Fruit fly (Drosophila melanogaster) whole organism, embryonic: ENCODE results near the gene CG5639.

Source experiments
- CG12659 ChIP-seq: fragments of 200-800 bp; sonication (Bioruptor generic); optimal IDR thresholded peaks from 3 replicates; lab custom pipeline; 2017; ENCODE audit warnings: mild to moderate bottlenecking, missing biosample characterization, missing genetic modification reagents, missing genetic modification characterization
- CG13624 ChIP-seq: fragments of 200-800 bp; sonication (Bioruptor generic); optimal IDR thresholded peaks from 2 replicates; lab custom pipeline; 2016; ENCODE audit warnings: missing biosample characterization, missing genetic modification characterization
- CG17186 ChIP-seq: fragments of 200-800 bp; sonication (Bioruptor generic); optimal IDR thresholded peaks from 3 replicates; lab custom pipeline; 2017; ENCODE audit warnings: missing biosample characterization, missing genetic modification reagents, missing genetic modification characterization
- CG17359 ChIP-seq: fragments of 200-800 bp; sonication (Bioruptor generic); optimal IDR thresholded peaks from 3 replicates; lab custom pipeline; 2018; ENCODE audit warnings: missing biosample characterization, mild to moderate bottlenecking, missing genetic modification characterization, moderate library complexity
- CG32532 ChIP-seq: fragments of 200-800 bp; sonication (Bioruptor generic); IDR thresholded peaks from 2 replicates; pipeline ENCODE4 v1.3.6; 2022; ENCODE audit warnings: missing biosample characterization, missing genetic modification characterization
- CG32772 ChIP-seq: fragments of 200-800 bp; sonication (Bioruptor generic); IDR thresholded peaks from 2 replicates; pipeline ENCODE4 v1.3.6; 2022; ENCODE audit warnings: missing biosample characterization, missing genetic modification characterization
- CG34224 ChIP-seq: fragments of 200-800 bp; sonication (Bioruptor generic); IDR thresholded peaks from 3 replicates; pipeline ENCODE4 v1.3.6; 2022; ENCODE audit warnings: missing biosample characterization, missing genetic modification characterization; ENCODE audit not compliant: partially characterized antibody
- CG4424 ChIP-seq: fragments of 200-800 bp; sonication (Bioruptor generic); optimal IDR thresholded peaks from 3 replicates; lab custom pipeline; 2016; ENCODE audit warnings: missing biosample characterization, missing genetic modification characterization
- CG4707 ChIP-seq: fragments of 200-800 bp; sonication (Bioruptor generic); optimal IDR thresholded peaks from 2 replicates; lab custom pipeline; 2018; ENCODE audit warnings: missing biosample characterization, mild to moderate bottlenecking, missing genetic modification characterization, moderate library complexity
- CG6272 ChIP-seq: fragments of 200-800 bp; sonication (Bioruptor generic); IDR thresholded peaks from 2 replicates; pipeline ENCODE4 v1.3.6; 2022; ENCODE audit warnings: missing biosample characterization, missing genetic modification characterization
- CG6654 ChIP-seq: fragments of 200-800 bp; sonication (Bioruptor generic); optimal IDR thresholded peaks from 2 replicates; lab custom pipeline; 2017; ENCODE audit warnings: missing biosample characterization, mild to moderate bottlenecking, missing genetic modification characterization
- CG6854 ChIP-seq: fragments of 200-800 bp; sonication (Bioruptor generic); optimal IDR thresholded peaks from 3 replicates; lab custom pipeline; 2017; ENCODE audit warnings: missing biosample characterization, mild to moderate bottlenecking, missing genetic modification characterization
- CG7372 ChIP-seq: fragments of 200-800 bp; sonication (Bioruptor generic); IDR thresholded peaks from 2 replicates; pipeline ENCODE4 v1.3.6; 2022; ENCODE audit warnings: missing biosample characterization, missing genetic modification characterization
- CG9727 ChIP-seq: fragments of 200-800 bp; sonication (Bioruptor generic); optimal IDR thresholded peaks from 3 replicates; lab custom pipeline; 2017; ENCODE audit warnings: missing biosample characterization, mild to moderate bottlenecking, missing genetic modification characterization
- CG9817 ChIP-seq: fragments of 200-800 bp; sonication (Bioruptor generic); optimal IDR thresholded peaks from 2 replicates; lab custom pipeline; 2018; ENCODE audit warnings: missing biosample characterization, mild to moderate bottlenecking, missing genetic modification characterization, moderate library complexity
- CTCF ChIP-seq: fragments of 200-800 bp; sonication (Bioruptor generic); optimal IDR thresholded peaks from 2 replicates; lab custom pipeline; 2017; ENCODE audit warnings: missing biosample characterization, mild to moderate bottlenecking, missing genetic modification characterization, moderate library complexity
- Camta ChIP-seq: fragments of 200-800 bp; sonication (Bioruptor generic); optimal IDR thresholded peaks from 2 replicates; lab custom pipeline; 2016; ENCODE audit warnings: missing biosample characterization, missing genetic modification characterization
- Drgx ChIP-seq: fragments of 200-800 bp; sonication (Bioruptor generic); IDR thresholded peaks from 2 replicates; pipeline ENCODE4 v1.3.6; 2022; ENCODE audit warnings: missing biosample characterization, missing genetic modification characterization
- Fer1 ChIP-seq: fragments of 200-800 bp; sonication (Bioruptor generic); optimal IDR thresholded peaks from 2 replicates; lab custom pipeline; 2017; ENCODE audit warnings: missing biosample characterization, mild to moderate bottlenecking, missing genetic modification characterization
- Gug ChIP-seq: fragments of 200-800 bp; sonication (Bioruptor generic); IDR thresholded peaks from 4 replicates; pipeline ENCODE4 v1.3.6; 2022; ENCODE audit warnings: missing biosample characterization, missing genetic modification characterization
- H15 ChIP-seq: fragments of 200-800 bp; sonication (Bioruptor generic); IDR thresholded peaks from 3 replicates; pipeline ENCODE4 v1.3.6; 2022; ENCODE audit warnings: missing biosample characterization, missing genetic modification characterization
- HHEX ChIP-seq: fragments of 200-800 bp; sonication (Bioruptor generic); optimal IDR thresholded peaks from 3 replicates; lab custom pipeline; 2017; ENCODE audit warnings: missing biosample characterization, mild to moderate bottlenecking, missing genetic modification characterization, missing genetic modification reagents
- HLHmδ ChIP-seq: fragments of 200-800 bp; sonication (Bioruptor generic); optimal IDR thresholded peaks from 2 replicates; lab custom pipeline; 2018; ENCODE audit warnings: missing biosample characterization, mild to moderate bottlenecking, missing genetic modification characterization, moderate library complexity
- Hr39 ChIP-seq: fragments of >200 bp; optimal IDR thresholded peaks from 2 replicates; lab custom pipeline; 2017
- Kr ChIP-seq: fragments of 200-800 bp; sonication (Bioruptor generic); optimal IDR thresholded peaks from 2 replicates; lab custom pipeline; 2017; ENCODE audit warnings: missing biosample characterization, mild to moderate bottlenecking, missing genetic modification characterization
- Max ChIP-seq: fragments of 200-800 bp; sonication (Bioruptor generic); optimal IDR thresholded peaks from 2 replicates; lab custom pipeline; 2016; ENCODE audit warnings: missing biosample characterization, mild to moderate bottlenecking, missing genetic modification characterization
- Meics ChIP-seq: fragments of 200-800 bp; sonication (Bioruptor generic); optimal IDR thresholded peaks from 2 replicates; lab custom pipeline; 2017; ENCODE audit warnings: missing biosample characterization, mild to moderate bottlenecking, missing genetic modification characterization
- Mrtf ChIP-seq: fragments of 200-800 bp; sonication (Bioruptor generic); IDR thresholded peaks from 3 replicates; pipeline ENCODE4 v1.3.6; 2022; ENCODE audit warnings: missing biosample characterization, missing genetic modification characterization
- Nf-YA ChIP-seq: fragments of 200-800 bp; sonication (Bioruptor generic); IDR thresholded peaks from 2 replicates; pipeline ENCODE4 v1.3.6; 2022; ENCODE audit warnings: missing biosample characterization, missing genetic modification characterization
- Oaz ChIP-seq: fragments of 200-800 bp; sonication (Bioruptor generic); IDR thresholded peaks from 2 replicates; pipeline ENCODE4 v1.3.6; 2022; ENCODE audit warnings: missing biosample characterization, missing genetic modification characterization
- Oli ChIP-seq: fragments of 200-800 bp; sonication (Bioruptor generic); optimal IDR thresholded peaks from 2 replicates; lab custom pipeline; 2018; ENCODE audit warnings: missing biosample characterization, mild to moderate bottlenecking, missing genetic modification characterization, moderate library complexity
- Sry-β ChIP-seq: fragments of 200-800 bp; sonication (Bioruptor generic); optimal IDR thresholded peaks from 2 replicates; lab custom pipeline; 2018; ENCODE audit warnings: missing biosample characterization, mild to moderate bottlenecking, missing genetic modification characterization, moderate library complexity
- aop ChIP-seq: fragments of 200-800 bp; sonication (Bioruptor generic); IDR thresholded peaks from 2 replicates; pipeline ENCODE4 v1.3.6; 2022; ENCODE audit warnings: missing biosample characterization, missing genetic modification characterization
- ash1 ChIP-seq: fragments of 200-800 bp; sonication (Bioruptor generic); optimal IDR thresholded peaks from 2 replicates; lab custom pipeline; 2018; ENCODE audit warnings: missing biosample characterization, mild to moderate bottlenecking, missing genetic modification characterization
- da ChIP-seq: fragments of 200-800 bp; sonication (Bioruptor generic); optimal IDR thresholded peaks from 2 replicates; lab custom pipeline; 2016; ENCODE audit warnings: missing biosample characterization, missing genetic modification characterization
- ems ChIP-seq: fragments of 200-800 bp; sonication (Bioruptor generic); optimal IDR thresholded peaks from 3 replicates; lab custom pipeline; 2016; ENCODE audit warnings: missing biosample characterization, missing genetic modification characterization
- fd3F ChIP-seq: fragments of 200-800 bp; sonication (Bioruptor generic); optimal IDR thresholded peaks from 2 replicates; lab custom pipeline; 2018; ENCODE audit warnings: missing biosample characterization, mild to moderate bottlenecking, missing genetic modification characterization, moderate library complexity
- gfzf ChIP-seq: fragments of 200-800 bp; sonication (Bioruptor generic); optimal IDR thresholded peaks from 2 replicates; lab custom pipeline; 2016; ENCODE audit warnings: missing biosample characterization, mild to moderate bottlenecking, missing genetic modification characterization, moderate library complexity
- gsb-n ChIP-seq: fragments of 200-800 bp; sonication (Bioruptor generic); optimal IDR thresholded peaks from 3 replicates; lab custom pipeline; 2018; ENCODE audit warnings: missing biosample characterization, mild to moderate bottlenecking, missing genetic modification characterization
- kay ChIP-seq: fragments of 200-800 bp; sonication (Bioruptor generic); optimal IDR thresholded peaks from 2 replicates; lab custom pipeline; 2016; ENCODE audit warnings: missing biosample characterization, missing genetic modification characterization
- ken ChIP-seq: fragments of 200-800 bp; sonication (Bioruptor generic); IDR thresholded peaks from 3 replicates; pipeline ENCODE4 v1.3.6; 2022; ENCODE audit warnings: missing biosample characterization, missing genetic modification characterization
- pb ChIP-seq: fragments of 200-800 bp; sonication (Bioruptor generic); optimal IDR thresholded peaks from 3 replicates; lab custom pipeline; 2016; ENCODE audit warnings: missing biosample characterization, missing genetic modification characterization
- peb ChIP-seq: fragments of 200-800 bp; sonication (Bioruptor generic); IDR thresholded peaks from 2 replicates; pipeline ENCODE4 v1.3.6; 2022; ENCODE audit warnings: missing biosample characterization, missing genetic modification characterization
- sqz ChIP-seq: fragments of 200-800 bp; sonication (Bioruptor generic); optimal IDR thresholded peaks from 3 replicates; lab custom pipeline; 2018; ENCODE audit warnings: missing biosample characterization, mild to moderate bottlenecking, missing genetic modification characterization
- sug ChIP-seq: fragments of 200-800 bp; optimal IDR thresholded peaks from 2 replicates; lab custom pipeline; 2019; ENCODE audit warnings: missing biosample characterization, mild to moderate bottlenecking, missing genetic modification characterization, moderate library complexity
- tap ChIP-seq: fragments of 200-800 bp; optimal IDR thresholded peaks from 3 replicates; lab custom pipeline; 2019; ENCODE audit warnings: missing biosample characterization, mild to moderate bottlenecking, missing genetic modification characterization, moderate library complexity
- tx ChIP-seq: fragments of 200-800 bp; sonication (Bioruptor generic); optimal IDR thresholded peaks from 2 replicates; lab custom pipeline; 2016; ENCODE audit warnings: missing biosample characterization, missing genetic modification characterization
- vnd ChIP-seq: fragments of 200-800 bp; sonication (Bioruptor generic); IDR thresholded peaks from 3 replicates; pipeline ENCODE4 v1.3.6; 2022; ENCODE audit warnings: missing biosample characterization, missing genetic modification characterization; ENCODE audit not compliant: partially characterized antibody

CG5639 gene

DNA sequence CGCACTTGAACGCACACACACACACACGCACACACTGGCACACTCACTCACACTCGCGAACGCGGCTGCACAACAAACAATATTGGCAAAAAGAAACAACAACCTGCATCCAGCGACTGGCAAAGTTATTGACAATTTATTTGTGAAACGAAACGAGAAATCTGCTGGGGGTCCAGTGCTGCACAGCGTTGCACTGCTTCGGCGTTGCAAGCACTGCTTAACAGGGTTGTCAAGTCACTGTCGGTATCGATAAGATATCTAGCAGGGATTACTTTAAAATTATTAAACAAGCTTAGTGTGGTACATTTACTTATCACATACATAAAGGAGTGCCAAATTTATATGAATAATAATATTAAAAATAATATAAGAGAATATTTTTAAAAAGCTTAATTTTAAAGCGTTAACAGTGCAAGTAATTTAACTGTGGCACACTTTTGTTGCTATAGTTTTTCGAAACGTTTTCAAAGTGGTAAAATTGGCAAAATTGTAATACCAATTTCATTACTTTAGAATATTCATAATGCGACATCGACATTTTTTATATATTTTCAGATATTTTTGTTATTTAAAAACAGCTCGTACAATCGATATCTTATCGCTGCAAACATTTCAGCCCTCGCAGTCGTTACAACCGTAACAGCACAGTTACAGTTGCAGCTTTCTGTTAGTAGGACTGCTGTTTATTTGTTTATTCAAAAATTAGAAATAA is 11.4 kb upstream of the CG5639 start, which contains the start of the genes dsd and Tusp (continued):
- peak; percentile 78 for TF ChIP-seq CG4424 (GFP tag; lab: Kevin White, UChicago)
- peak; percentile 68 for TF ChIP-seq CG6272
- TF ChIP-seq gfzf (GFP tag; lab: Kevin White, UChicago): no peak
- TF ChIP-seq CG7372 (GFP tag; lab: Robert Waterston, UW): peak; percentile 55; the same call in 1 of the 2 replicates
- peak; percentile 28 for TF ChIP-seq da (GFP tag; lab: Kevin White, UChicago)
- TF ChIP-seq Meics (GFP tag; lab: Kevin White, UChicago): peak; percentile 66
- peak; percentile 87 for TF ChIP-seq Gug (GFP tag; lab: Robert Waterston, UW)
- TF ChIP-seq peb (GFP tag; lab: Robert Waterston, UW): no peak
- TF ChIP-seq aop: no peak; the same call in 1 of the 2 replicates
- peak; percentile 78 for TF ChIP-seq CG32532 (GFP tag; lab: Robert Waterston, UW)
- TF ChIP-seq fd3F (GFP tag; lab: Kevin White, UChicago): peak; percentile 61
- peak; percentile 68; the same call in 2 of the 3 replicates for TF ChIP-seq vnd (GFP tag; lab: Robert Waterston, UW)
- peak; percentile 64 for TF ChIP-seq Oli (tag; lab: Kevin White, UChicago)
- peak; percentile 66 for TF ChIP-seq Max (GFP tag; lab: Kevin White, UChicago)
- TF ChIP-seq CG6854: no peak
- no peak for TF ChIP-seq Drgx
- TF ChIP-seq sug (tag; lab: Kevin White, UChicago): peak; percentile 100
- no peak for TF ChIP-seq Hr39 (lab: Kevin White, UChicago)
- TF ChIP-seq tx: peak; percentile 66
- TF ChIP-seq gsb-n (tag; lab: Kevin White, UChicago): peak; percentile 32
- peak; percentile 37 for TF ChIP-seq pb (GFP tag; lab: Kevin White, UChicago)
- peak; percentile 6 for TF ChIP-seq CG4707 (GFP tag; lab: Kevin White, UChicago)
- peak; percentile 12 for TF ChIP-seq ash1 (GFP tag; lab: Kevin White, UChicago)
- no peak for TF ChIP-seq CTCF (GFP tag; lab: Kevin White, UChicago)
- TF ChIP-seq CG17186 (GFP tag; lab: Kevin White, UChicago): no peak
- peak; percentile 22 for TF ChIP-seq Sry-β (GFP tag; lab: Kevin White, UChicago)
- TF ChIP-seq kay (GFP tag; lab: Kevin White, UChicago): peak; percentile 52
- TF ChIP-seq CG9817: peak; percentile 77
- peak; percentile 7 for TF ChIP-seq Camta
- peak; percentile 71 for TF ChIP-seq CG9727 (GFP tag; lab: Kevin White, UChicago)
- peak; percentile 78 for TF ChIP-seq CG32772 (GFP tag; lab: Robert Waterston, UW)
- peak; percentile 65 for TF ChIP-seq CG17359 (tag; lab: Kevin White, UChicago)
- TF ChIP-seq Kr: no peak
- peak; percentile 10 for TF ChIP-seq CG6654 (GFP tag; lab: Kevin White, UChicago)
- peak; percentile 9; the same call in 1 of the 3 replicates for TF ChIP-seq CG34224
- peak; percentile 86 for TF ChIP-seq ken (GFP tag; lab: Robert Waterston, UW)
- TF ChIP-seq CG13624 (GFP tag; lab: Kevin White, UChicago): peak; percentile 74
- TF ChIP-seq Mrtf (GFP tag; lab: Robert Waterston, UW): peak; percentile 75
- TF ChIP-seq ems (GFP tag; lab: Kevin White, UChicago): peak; percentile 64
- TF ChIP-seq HLHmδ (GFP tag; lab: Kevin White, UChicago): peak; percentile 25
- TF ChIP-seq HHEX: peak; percentile 31
- TF ChIP-seq CG12659 (GFP tag; lab: Kevin White, UChicago): peak; percentile 93
- peak; percentile 39 for TF ChIP-seq Fer1 (GFP tag; lab: Kevin White, UChicago)
- TF ChIP-seq sqz (GFP tag; lab: Kevin White, UChicago): peak; percentile 26
- TF ChIP-seq H15: peak; percentile 63
- peak; percentile 20; the same call in 1 of the 2 replicates for TF ChIP-seq Oaz (GFP tag; lab: Robert Waterston, UW)
- no peak for TF ChIP-seq Nf-YA (GFP tag; lab: Robert Waterston, UW)
- no peak for TF ChIP-seq tap (tag; lab: Kevin White, UChicago)
- TF ChIP-seq, all 482 proteins: peak for 379
